Fruit fly (Drosophila melanogaster): ENCODE data around the gene vn.

Gene vn

DNA sequence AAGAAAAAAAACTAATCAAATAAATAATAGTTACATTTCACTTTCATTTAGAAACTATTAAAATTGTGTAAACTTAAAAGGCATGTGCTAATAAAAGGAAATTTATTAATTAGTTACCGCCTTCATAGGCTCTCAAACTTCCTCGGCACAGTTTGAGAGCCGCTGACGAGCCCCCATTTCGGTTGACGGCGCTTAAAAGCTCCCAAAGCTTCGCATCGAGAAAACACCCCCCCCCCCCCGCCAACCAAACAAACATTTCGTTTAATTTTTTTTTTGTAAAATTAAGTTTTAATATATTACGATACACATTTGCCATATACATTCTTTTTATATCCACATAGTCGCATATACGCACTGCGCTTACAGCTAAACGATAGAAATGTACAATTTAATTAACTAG, 48.2 kb downstream of the vn start (continued):
- no peak for TF ChIP-seq CG3407 (GFP tag; optimal IDR thresholded peaks at IDR 0.05)
- no peak for TF ChIP-seq sens-2 (GFP tag; IDR thresholded peaks at IDR 0.05)
- TF ChIP-seq gem (tag; optimal IDR thresholded peaks at IDR 0.05), result no peak
- TF ChIP-seq hb (GFP tag; IDR thresholded peaks at IDR 0.05; ENCODE audit: partially characterized antibody), result no peak
- no peak for TF ChIP-seq al (GFP tag; IDR thresholded peaks at IDR 0.05)
- peak; percentile 87 for TF ChIP-seq crol (GFP tag; IDR thresholded peaks at IDR 0.05)
- no peak for TF ChIP-seq bowl (GFP tag; IDR thresholded peaks at IDR 0.05)
- no peak for TF ChIP-seq dan (GFP tag; IDR thresholded peaks at IDR 0.05)
- no peak for TF ChIP-seq CG3281 (GFP tag; optimal IDR thresholded peaks at IDR 0.05)
- TF ChIP-seq CG13287 (GFP tag; IDR thresholded peaks at IDR 0.05; ENCODE audit: partially characterized antibody), result peak; percentile 31; the same call in 1 of the 2 replicates
- TF ChIP-seq cad (GFP tag; optimal IDR thresholded peaks at IDR 0.05), result peak; percentile 70
- no peak; the same call in 1 of the 2 replicates for TF ChIP-seq inv (GFP tag; IDR thresholded peaks at IDR 0.05; ENCODE audit: partially characterized antibody)
- no peak for TF ChIP-seq CG2202 (tag; optimal IDR thresholded peaks at IDR 0.05)
- TF ChIP-seq Ets97D (GFP tag; optimal IDR thresholded peaks at IDR 0.05), result no peak
- TF ChIP-seq gcm2 (GFP tag; optimal IDR thresholded peaks at IDR 0.05), result no peak
- no peak for TF ChIP-seq caup (GFP tag; optimal IDR thresholded peaks at IDR 0.05; ENCODE audit: severe bottlenecking)
- TF ChIP-seq CG12769 (tag; optimal IDR thresholded peaks at IDR 0.05), result no peak
- no peak for TF ChIP-seq sima (GFP tag; optimal IDR thresholded peaks at IDR 0.05)
- no peak for TF ChIP-seq CG42726 (GFP tag; IDR thresholded peaks at IDR 0.05; ENCODE audit: partially characterized antibody)
- no peak for TF ChIP-seq cas (GFP tag; IDR thresholded peaks at IDR 0.05)
- TF ChIP-seq chif (GFP tag; optimal IDR thresholded peaks at IDR 0.05), result no peak
- no peak for TF ChIP-seq ara (GFP tag; IDR thresholded peaks at IDR 0.05)
- TF ChIP-seq Poxn (GFP tag; IDR thresholded peaks at IDR 0.05), result no peak
- no peak for TF ChIP-seq her (GFP tag; optimal IDR thresholded peaks at IDR 0.05)
- TF ChIP-seq zen2 (GFP tag; IDR thresholded peaks at IDR 0.05; ENCODE audit: partially characterized antibody), result no peak
- TF ChIP-seq CG9932 (GFP tag; IDR thresholded peaks at IDR 0.05), result no peak
- TF ChIP-seq gce (GFP tag; IDR thresholded peaks at IDR 0.05), result no peak
- no peak for TF ChIP-seq CG11085 (GFP tag; IDR thresholded peaks at IDR 0.05)
- TF ChIP-seq hth (optimal IDR thresholded peaks at IDR 0.05), result no peak
- TF ChIP-seq D19A (tag; optimal IDR thresholded peaks at IDR 0.05), result no peak
- TF ChIP-seq emc (GFP tag; optimal IDR thresholded peaks at IDR 0.05), result no peak
- TF ChIP-seq corto (GFP tag; optimal IDR thresholded peaks at IDR 0.05), result no peak
- no peak for TF ChIP-seq kah (GFP tag; optimal IDR thresholded peaks at IDR 0.05)
- TF ChIP-seq abd-A (tag; optimal IDR thresholded peaks at IDR 0.05), result no peak
- no peak for TF ChIP-seq lilli (GFP tag; optimal IDR thresholded peaks at IDR 0.05)
- TF ChIP-seq HLHmδ (GFP tag; optimal IDR thresholded peaks at IDR 0.05), result no peak
- no peak for TF ChIP-seq CG10321 (GFP tag; IDR thresholded peaks at IDR 0.05)
- no peak for TF ChIP-seq CG2712 (tag; optimal IDR thresholded peaks at IDR 0.05)
- TF ChIP-seq Dbx (GFP tag; IDR thresholded peaks at IDR 0.05), result no peak; the same call in 2 of the 3 replicates
- no peak for TF ChIP-seq fd64A (GFP tag; optimal IDR thresholded peaks at IDR 0.05)
- TF ChIP-seq CG4730 (GFP tag; IDR thresholded peaks at IDR 0.05), result no peak
- no peak for TF ChIP-seq Max (GFP tag; optimal IDR thresholded peaks at IDR 0.05)
- TF ChIP-seq wor (GFP tag; IDR thresholded peaks at IDR 0.05), result no peak
- TF ChIP-seq yki (optimal IDR thresholded peaks at IDR 0.05), result no peak
- TF ChIP-seq CG2120 (GFP tag; optimal IDR thresholded peaks at IDR 0.05), result no peak
- TF ChIP-seq pnt (GFP tag; optimal IDR thresholded peaks at IDR 0.05), result no peak
- TF ChIP-seq Deaf1 (tag; optimal IDR thresholded peaks at IDR 0.05), result no peak
- TF ChIP-seq trh (GFP tag; optimal IDR thresholded peaks at IDR 0.05), result no peak
- TF ChIP-seq da (GFP tag; optimal IDR thresholded peaks at IDR 0.05), result no peak
- TF ChIP-seq NC2β (GFP tag; optimal IDR thresholded peaks at IDR 0.05), result no peak
- TF ChIP-seq salm (tag; optimal IDR thresholded peaks at IDR 0.05), result no peak
- TF ChIP-seq CG34422 (GFP tag; IDR thresholded peaks at IDR 0.05), result no peak
- TF ChIP-seq CG34224 (GFP tag; IDR thresholded peaks at IDR 0.05; ENCODE audit: partially characterized antibody), result peak; percentile 37; the same call in 1 of the 3 replicates

Measured in whole organism, embryonic.